Worm (Caenorhabditis elegans) whole organism, L4 larva: Measurements from ENCODE around the gene nspg-5.

Experiments used
- Y5F2A.4 ChIP-seq: fragments of 200-800 bp; sonication (Bioruptor generic); optimal IDR thresholded peaks from 2 replicates; lab custom pipeline; 2018; ENCODE audit warnings: mild to moderate bottlenecking, missing genetic modification characterization, missing compliant biosample characterization
- aha-1 ChIP-seq: fragments of 150-350 bp; peaks from one replicate; lab custom pipeline; 2014; ENCODE audit warnings: missing biosample characterization, missing genetic modification characterization
- ceh-20 ChIP-seq: fragments of 200-800 bp; sonication (Bioruptor generic); IDR thresholded peaks from 2 replicates; pipeline ENCODE4 v1.3.6; 2022; ENCODE audit warnings: missing genetic modification reagents, missing genetic modification characterization, missing compliant biosample characterization
- ctbp-1 ChIP-seq: fragments of 200-800 bp; sonication (Bioruptor generic); IDR thresholded peaks from 2 replicates; pipeline ENCODE4 v1.3.6; 2022; ENCODE audit warnings: missing genetic modification reagents, missing genetic modification characterization, missing compliant biosample characterization
- daf-16 ChIP-seq, 3 experiments: sonication (generic microtip); optimal IDR thresholded peaks; 2 replicates each; lab custom pipeline; 2016 to 2017; ENCODE audit warnings: missing genetic modification characterization in 3 of 3, missing genetic modification reagents in 3 of 3, mild to moderate bottlenecking in 2 of 3, missing compliant biosample characterization in 2 of 3, missing biosample characterization in 1 of 3, moderate library complexity in 1 of 3
- dmd-9 ChIP-seq: fragments of 200-800 bp; sonication (Bioruptor generic); IDR thresholded peaks from 2 replicates; pipeline ENCODE4 v1.3.6; 2022; ENCODE audit warnings: missing genetic modification reagents, missing genetic modification characterization, missing compliant biosample characterization
- dpl-1 ChIP-seq: fragments of 150-350 bp; optimal IDR thresholded peaks from 2 replicates; lab custom pipeline; 2014; ENCODE audit warnings: missing biosample characterization, missing genetic modification reagents, missing genetic modification characterization
- duxl-1 ChIP-seq: sonication (generic microtip); optimal IDR thresholded peaks from 2 replicates; lab custom pipeline; 2016; ENCODE audit warnings: mild to moderate bottlenecking, missing genetic modification characterization, moderate library complexity, missing compliant biosample characterization; ENCODE audit not compliant: poor library complexity
- fos-1 ChIP-seq: fragments of 150-350 bp; optimal IDR thresholded peaks from 2 replicates; lab custom pipeline; 2014; ENCODE audit warnings: missing biosample characterization, missing genetic modification characterization
- gei-8 ChIP-seq: fragments of 200-800 bp; sonication (Bioruptor generic); optimal IDR thresholded peaks from 2 replicates; lab custom pipeline; 2018; ENCODE audit warnings: mild to moderate bottlenecking, missing genetic modification characterization, missing compliant biosample characterization
- hif-1 ChIP-seq, 2 experiments: sonication (generic microtip); optimal IDR thresholded peaks; 2 replicates each; lab custom pipeline; 2016 to 2017; ENCODE audit warnings: missing compliant biosample characterization in 2 of 2, missing genetic modification characterization in 2 of 2, missing genetic modification reagents in 2 of 2, missing genotype in 2 of 2, mild to moderate bottlenecking in 1 of 2
- hlh-11 ChIP-seq: fragments of 200-800 bp; sonication (Bioruptor generic); optimal IDR thresholded peaks from 2 replicates; lab custom pipeline; 2018; ENCODE audit warnings: mild to moderate bottlenecking, missing genetic modification characterization, missing compliant biosample characterization
- hmg-1.1 ChIP-seq: fragments of 200-800 bp; sonication (Bioruptor generic); IDR thresholded peaks from 2 replicates; pipeline ENCODE4 v1.3.6; 2022; ENCODE audit warnings: missing genetic modification reagents, missing genetic modification characterization, missing compliant biosample characterization
- lin-13 ChIP-seq: fragments of 150-350 bp; optimal IDR thresholded peaks from 2 replicates; lab custom pipeline; 2014; ENCODE audit warnings: missing biosample characterization, missing genetic modification reagents, missing genetic modification characterization
- lin-15B ChIP-seq: fragments of 150-350 bp; sonication (generic microtip); optimal IDR thresholded peaks from 3 replicates; lab custom pipeline; 2014; ENCODE audit warnings: missing biosample characterization, missing genetic modification characterization
- lsy-2 ChIP-seq, 2 experiments: fragments of 150-350 bp in 1 of 2; sonication (generic microtip) in 1 of 2; optimal IDR thresholded peaks; 2 replicates each; lab custom pipeline; 2014 to 2017; ENCODE audit warnings: missing biosample characterization in 2 of 2, missing genetic modification characterization in 2 of 2
- madf-9 ChIP-seq: fragments of 200-800 bp; sonication (Bioruptor generic); conservative IDR thresholded peaks from 2 replicates; pipeline ENCODE4 v1.3.6; 2022; ENCODE audit warnings: missing genetic modification reagents, missing genetic modification characterization, missing compliant biosample characterization
- mdl-1 ChIP-seq, 2 experiments: fragments of 150-350 bp in 1 of 2; sonication (generic microtip) in 1 of 2; optimal IDR thresholded peaks; 2 replicates each; lab custom pipeline; 2014 to 2017; ENCODE audit warnings: missing biosample characterization in 2 of 2, missing genetic modification characterization in 2 of 2
- mdt-29 ChIP-seq: fragments of 200-800 bp; sonication (Bioruptor generic); IDR thresholded peaks from 2 replicates; pipeline ENCODE4 v1.3.6; 2022; ENCODE audit warnings: missing genetic modification reagents, missing genetic modification characterization, missing compliant biosample characterization
- mep-1 ChIP-seq: fragments of 150-350 bp; sonication (generic microtip); optimal IDR thresholded peaks from 3 replicates; lab custom pipeline; 2014; ENCODE audit warnings: missing biosample characterization, missing genetic modification characterization
- mxl-3 ChIP-seq: fragments of 200-800 bp; sonication (Bioruptor generic); optimal IDR thresholded peaks from 2 replicates; lab custom pipeline; 2018; ENCODE audit warnings: mild to moderate bottlenecking, missing genetic modification characterization, missing compliant biosample characterization
- nhr-102 ChIP-seq: sonication (generic microtip); optimal IDR thresholded peaks from 2 replicates; lab custom pipeline; 2016; ENCODE audit warnings: mild to moderate bottlenecking, missing genetic modification characterization, moderate library complexity, missing compliant biosample characterization
- nhr-111 ChIP-seq: fragments of 200-800 bp; sonication (Bioruptor generic); optimal IDR thresholded peaks from 2 replicates; lab custom pipeline; 2018; ENCODE audit warnings: mild to moderate bottlenecking, missing genetic modification characterization, missing compliant biosample characterization
- nhr-237 ChIP-seq: sonication (generic microtip); optimal IDR thresholded peaks from 2 replicates; lab custom pipeline; 2017; ENCODE audit warnings: missing biosample characterization, missing genetic modification characterization
- nhr-6 ChIP-seq: fragments of 150-350 bp; optimal IDR thresholded peaks from 2 replicates; lab custom pipeline; 2014; ENCODE audit warnings: missing biosample characterization, missing genetic modification characterization
- pha-4 ChIP-seq, 2 experiments: fragments of 150-350 bp in 1 of 2; fragments of 200-800 bp in 1 of 2; sonication (Bioruptor generic) in 1 of 2; IDR thresholded peaks in 1 of 2; optimal IDR thresholded peaks in 1 of 2; 2 replicates each; pipeline versions ENCODE4 v1.3.6 to Lab custom; 2014 to 2022; ENCODE audit warnings: missing genetic modification characterization in 2 of 2, missing genetic modification reagents in 2 of 2, missing biosample characterization in 1 of 2, missing compliant biosample characterization in 1 of 2
- php-3 ChIP-seq: fragments of 200-800 bp; sonication (Bioruptor generic); IDR thresholded peaks from 2 replicates; pipeline ENCODE4 v1.3.6; 2022; ENCODE audit warnings: missing genetic modification reagents, missing genetic modification characterization, missing compliant biosample characterization
- set-16 ChIP-seq: fragments of 200-800 bp; sonication (Bioruptor generic); IDR thresholded peaks from 2 replicates; pipeline ENCODE4 v1.3.6; 2022; ENCODE audit warnings: missing genetic modification reagents, missing genetic modification characterization, missing compliant biosample characterization
- snpc-1.2 ChIP-seq: fragments of 200-800 bp; sonication (Bioruptor generic); IDR thresholded peaks from 2 replicates; pipeline ENCODE4 v1.3.6; 2022; ENCODE audit warnings: missing genetic modification reagents, missing genetic modification characterization, missing compliant biosample characterization
- snpc-4 ChIP-seq: fragments of 150-350 bp; optimal IDR thresholded peaks from 2 replicates; lab custom pipeline; 2014; ENCODE audit warnings: missing biosample characterization, missing genetic modification characterization
- spr-1 ChIP-seq: sonication (generic microtip); optimal IDR thresholded peaks from 2 replicates; lab custom pipeline; 2016; ENCODE audit warnings: mild to moderate bottlenecking, missing genetic modification characterization, missing compliant biosample characterization
- spr-3 ChIP-seq: fragments of 200-800 bp; sonication (Bioruptor generic); optimal IDR thresholded peaks from 2 replicates; lab custom pipeline; 2018; ENCODE audit warnings: mild to moderate bottlenecking, missing genetic modification characterization, missing compliant biosample characterization
- tra-1 ChIP-seq: fragments of 200-800 bp; sonication (Bioruptor generic); IDR thresholded peaks from 2 replicates; pipeline ENCODE4 v1.3.6; 2022; ENCODE audit warnings: missing genetic modification reagents, missing genetic modification characterization, missing compliant biosample characterization
- unc-130 ChIP-seq: sonication (generic microtip); optimal IDR thresholded peaks from 2 replicates; lab custom pipeline; 2016; ENCODE audit warnings: missing genetic modification reagents, missing genetic modification characterization, missing compliant biosample characterization
- unc-62 ChIP-seq, 3 experiments: fragments of 150-350 bp in 1 of 3; sonication (generic microtip); optimal IDR thresholded peaks in 2 of 3; peaks in 1 of 3; 1 replicate in 1 of 3; 2 replicates in 2 of 3; lab custom pipeline; 2014 to 2017; ENCODE audit warnings: missing biosample characterization in 3 of 3, missing genetic modification characterization in 3 of 3, missing genetic modification reagents in 3 of 3, missing genotype in 1 of 3
- vab-7 ChIP-seq: fragments of 200-800 bp; sonication (Bioruptor generic); IDR thresholded peaks from 2 replicates; pipeline ENCODE4 v1.3.6; 2022; ENCODE audit warnings: missing genetic modification reagents, missing genetic modification characterization, missing compliant biosample characterization
- zag-1 ChIP-seq: fragments of 150-350 bp; optimal IDR thresholded peaks from 2 replicates; lab custom pipeline; 2014; ENCODE audit warnings: missing biosample characterization, missing genetic modification characterization
- zfp-2 ChIP-seq: sonication (generic microtip); optimal IDR thresholded peaks from 2 replicates; lab custom pipeline; 2016; ENCODE audit warnings: mild to moderate bottlenecking, missing genetic modification characterization, missing compliant biosample characterization
- ztf-11 ChIP-seq: fragments of 150-350 bp; optimal IDR thresholded peaks from 2 replicates; lab custom pipeline; 2014; ENCODE audit warnings: missing biosample characterization, missing genetic modification characterization

Gene nspg-5

DNA sequence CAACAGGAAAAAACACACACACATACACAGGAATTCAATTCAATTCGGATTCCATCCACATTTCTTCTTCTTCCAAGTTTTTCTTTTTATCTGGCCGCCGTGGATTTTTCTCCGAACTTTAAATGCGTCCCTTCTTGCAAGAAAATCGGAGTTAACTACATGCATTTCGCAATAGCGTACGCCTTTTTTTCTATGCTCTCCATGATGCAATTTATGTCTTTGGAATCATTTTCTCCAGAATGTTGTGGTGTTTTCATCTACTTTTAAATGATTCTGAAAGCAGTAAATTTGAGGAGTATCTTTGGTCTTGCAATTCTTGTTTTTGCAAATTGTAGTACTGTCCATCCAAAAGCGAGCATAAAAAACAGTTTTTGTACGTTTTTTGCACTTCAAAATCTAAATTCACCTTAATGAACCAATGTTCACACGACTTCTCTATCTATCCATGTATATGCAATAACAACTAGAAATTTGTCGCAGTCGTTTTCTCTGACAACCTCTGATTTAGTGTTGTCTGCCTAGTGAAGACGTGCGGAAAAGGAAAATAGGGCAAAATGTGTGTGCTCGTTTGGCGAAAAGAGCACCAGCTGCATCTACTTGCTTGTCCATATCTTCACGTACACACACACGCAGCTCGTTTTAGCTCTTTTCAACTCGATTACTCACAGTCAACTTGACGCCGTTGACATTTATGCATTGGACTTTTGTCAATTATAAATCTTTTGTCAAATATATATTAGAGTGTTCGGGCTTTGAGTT, 40.7 kb downstream of the nspg-5 start:
- TF ChIP-seq zfp-2 (tag; lab: Kevin White, UChicago) (no peak), tra-1 (GFP tag; lab: Robert Waterston, UW) (0 out of 2 replicates have a peak, but pooled peaks have one; percentile 14), ztf-11 (tag; lab: Kevin White, UChicago) (no peak), hlh-11 (no peak), snpc-4 (tag; lab: Kevin White, UChicago) (no peak), mep-1 (peak; percentile 30), ctbp-1 (GFP tag; lab: Robert Waterston, UW) (no peak), lin-15B (no peak), mdt-29 (no peak), php-3 (GFP tag; lab: Robert Waterston, UW) (no peak), nhr-102 (no peak), lin-13 (GFP tag; lab: Kevin White, UChicago) (no peak), unc-62 (GFP tag; optimal IDR thresholded peaks at IDR 0.05 in 1 of 2; lab: Kevin White, UChicago) (no peak), unc-62 (tag; optimal IDR thresholded peaks at IDR 0.05; lab: Kevin White, UChicago) (no peak), Y5F2A.4 (GFP tag; lab: Kevin White, UChicago) (no peak), zag-1 (tag; lab: Kevin White, UChicago) (no peak), spr-1 (tag; lab: Kevin White, UChicago) (no peak), vab-7 (GFP tag; lab: Robert Waterston, UW) (no peak), nhr-111 (GFP tag; lab: Kevin White, UChicago) (no peak), mxl-3 (no peak), ceh-20 (GFP tag; lab: Robert Waterston, UW) (no peak; the same call in 1 of the 2 replicates), nhr-237 (tag; lab: Kevin White, UChicago) (no peak), lsy-2 (tag; optimal IDR thresholded peaks at IDR 0.05; lab: Kevin White, UChicago) (peak in 1 of 2 experiments; percentile 34), hif-1 (tag; optimal IDR thresholded peaks at IDR 0.05; lab: Kevin White, UChicago) (peak in 1 of 2 experiments; percentile 97), aha-1 (tag; lab: Kevin White, UChicago) (peak; percentile 100), madf-9 (no peak), spr-3 (GFP tag; lab: Kevin White, UChicago) (no peak), unc-130 (GFP tag; lab: Kevin White, UChicago) (no peak), hmg-1.1 (GFP tag; lab: Robert Waterston, UW) (0 out of 2 replicates have a peak, but pooled peaks have one; percentile 18), snpc-1.2 (no peak), dpl-1 (GFP tag; lab: Kevin White, UChicago) (no peak), fos-1 (no peak), pha-4 (GFP tag; IDR thresholded peaks at IDR 0.05; lab: Robert Waterston, UW) (no peak), pha-4 (tag; optimal IDR thresholded peaks at IDR 0.05; lab: Kevin White, UChicago) (no peak), mdl-1 (tag; optimal IDR thresholded peaks at IDR 0.05; lab: Kevin White, UChicago) (no peak), set-16 (GFP tag; lab: Robert Waterston, UW) (no peak), gei-8 (GFP tag; lab: Kevin White, UChicago) (no peak), duxl-1 (tag; lab: Kevin White, UChicago) (no peak), nhr-6 (tag; lab: Kevin White, UChicago) (no peak), dmd-9 (GFP tag; lab: Robert Waterston, UW) (no peak), daf-16 (GFP tag; optimal IDR thresholded peaks at IDR 0.05; lab: Kevin White, UChicago) (no peak), daf-16 (tag; optimal IDR thresholded peaks at IDR 0.05; lab: Kevin White, UChicago) (no peak)
